Worm (Caenorhabditis elegans): ENCODE data around the gene F42A6.6.

DNA sequence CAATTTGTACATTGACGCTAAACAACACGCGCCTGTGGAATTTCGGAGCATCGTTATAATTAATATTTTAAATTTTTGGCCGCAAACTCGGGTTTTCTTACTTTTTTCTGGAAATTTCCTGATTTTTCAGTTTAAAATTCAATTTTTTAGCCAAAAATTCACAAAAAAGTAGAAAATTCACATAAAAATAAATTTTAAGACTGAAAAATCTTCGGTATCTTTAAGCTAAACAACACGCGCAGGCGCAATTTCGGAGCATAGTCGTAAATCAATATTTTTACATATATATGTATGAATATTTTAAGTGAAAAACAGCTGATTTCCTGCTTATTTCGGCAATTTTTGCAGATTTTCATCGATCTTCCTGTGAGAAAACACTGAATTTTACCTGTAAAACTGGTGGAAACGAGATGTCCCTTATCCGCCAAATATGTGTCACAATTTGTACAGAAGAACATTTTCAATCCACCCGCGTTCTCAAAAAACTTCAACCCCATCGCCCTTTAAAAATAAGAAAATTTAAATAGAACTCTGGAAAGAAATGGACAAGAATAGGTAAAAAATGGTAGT is 45.8 kb upstream of the F42A6.6 start, which contains the start of gene B0546.3:
- TF ChIP-seq hlh-17 (GFP tag; optimal IDR thresholded peaks at IDR 0.05; ENCODE audit: borderline replicate concordance) (no peak), unc-62 (GFP tag; optimal IDR thresholded peaks at IDR 0.05) (no peak), blmp-1 (tag; optimal IDR thresholded peaks at IDR 0.05) (no peak), skn-1 (tag; optimal IDR thresholded peaks at IDR 0.05) (no peak), hpl-2 (GFP tag; optimal IDR thresholded peaks at IDR 0.05) (no peak), nhr-76 (tag; optimal IDR thresholded peaks at IDR 0.05) (no peak), grh-1 (GFP tag; IDR thresholded peaks at IDR 0.05) (no peak), lin-14 (GFP tag; optimal IDR thresholded peaks at IDR 0.05) (no peak), egl-27 (tag; optimal IDR thresholded peaks at IDR 0.05) (no peak)

All from whole organism, L1 larva.